Worm (Caenorhabditis elegans) whole organism, early embryonic: Measurements from ENCODE around the gene nhr-125.
"Not testable (repeated sequence)": the region's sequence is repeated elsewhere in the genome, so short reads cannot be mapped to it uniquely, and the experiment has no call there.

Source experiments
- B0310.2 ChIP-seq: sonication (generic microtip); optimal IDR thresholded peaks from 2 replicates; lab custom pipeline; 2016; ENCODE audit warnings: mild to moderate bottlenecking, missing genetic modification characterization, missing compliant biosample characterization
- F13C5.2 ChIP-seq: sonication (generic microtip); optimal IDR thresholded peaks from 2 replicates; lab custom pipeline; 2017; ENCODE audit warnings: mild to moderate bottlenecking, missing genetic modification characterization, inconsistent platforms, missing compliant biosample characterization
- aly-1 ChIP-seq: sonication (generic microtip); optimal IDR thresholded peaks from 2 replicates; lab custom pipeline; 2016; ENCODE audit warnings: missing genetic modification characterization, missing compliant biosample characterization
- ama-1 ChIP-seq: fragments of 150-350 bp; optimal IDR thresholded peaks from 2 replicates; lab custom pipeline; 2014
- ceh-13 ChIP-seq: fragments of 200-800 bp; sonication (Bioruptor generic); optimal IDR thresholded peaks from 2 replicates; lab custom pipeline; 2018; ENCODE audit warnings: mild to moderate bottlenecking, missing genetic modification characterization, missing compliant biosample characterization
- ceh-36 ChIP-seq: sonication (generic microtip); optimal IDR thresholded peaks from 2 replicates; lab custom pipeline; 2016; ENCODE audit warnings: missing genetic modification characterization, inconsistent platforms, missing compliant biosample characterization
- ets-7 ChIP-seq: sonication (generic microtip); optimal IDR thresholded peaks from 2 replicates; lab custom pipeline; 2016; ENCODE audit warnings: missing genotype, missing genetic modification characterization, missing compliant biosample characterization
- flt-1 ChIP-seq: fragments of 200-800 bp; sonication (Bioruptor generic); IDR thresholded peaks from 2 replicates; pipeline ENCODE4 v1.3.6; 2022; ENCODE audit warnings: missing genetic modification characterization, missing compliant biosample characterization
- hmbx-1 ChIP-seq: sonication (generic microtip); optimal IDR thresholded peaks from 2 replicates; lab custom pipeline; 2016; ENCODE audit warnings: mild to moderate bottlenecking, missing genetic modification characterization, missing compliant biosample characterization
- hmg-4 ChIP-seq: fragments of 200-800 bp; sonication (Bioruptor generic); optimal IDR thresholded peaks from 2 replicates; lab custom pipeline; 2018; ENCODE audit warnings: mild to moderate bottlenecking, missing genetic modification characterization, missing compliant biosample characterization
- hnd-1 ChIP-seq: sonication (generic microtip); optimal IDR thresholded peaks from 2 replicates; lab custom pipeline; 2016; ENCODE audit warnings: missing genetic modification characterization, missing compliant biosample characterization
- pes-1 ChIP-seq: fragments of 200-800 bp; sonication (Bioruptor generic); IDR thresholded peaks from 2 replicates; pipeline ENCODE4 v1.3.6; 2022; ENCODE audit warnings: missing genetic modification reagents, missing genetic modification characterization, missing compliant biosample characterization
- scrt-1 ChIP-seq: fragments of 200-800 bp; sonication (Bioruptor generic); IDR thresholded peaks from 2 replicates; pipeline ENCODE4 v1.3.6; 2022; ENCODE audit warnings: missing genetic modification characterization, missing compliant biosample characterization
- sea-1 ChIP-seq: fragments of 200-800 bp; sonication (Bioruptor generic); conservative IDR thresholded peaks from 2 replicates; pipeline ENCODE4 v1.3.6; 2022; ENCODE audit warnings: missing genetic modification characterization, missing compliant biosample characterization
- tbx-11 ChIP-seq: fragments of 200-800 bp; sonication (Bioruptor generic); IDR thresholded peaks from 2 replicates; pipeline ENCODE4 v1.3.6; 2022; ENCODE audit warnings: missing genetic modification characterization, missing compliant biosample characterization
- tbx-37 ChIP-seq: fragments of 200-800 bp; sonication (Bioruptor generic); conservative IDR thresholded peaks from 2 replicates; pipeline ENCODE4 v1.3.6; 2022; ENCODE audit warnings: missing genetic modification reagents, missing genetic modification characterization, missing compliant biosample characterization
- tra-4 ChIP-seq: sonication (generic microtip); optimal IDR thresholded peaks from 2 replicates; lab custom pipeline; 2017; ENCODE audit warnings: missing genetic modification characterization, missing compliant biosample characterization

nhr-125 gene

ce11 chrV:4302842-4303241 lies 22.5 kb downstream of the nhr-125 start:
- TF ChIP-seq ama-1 (no peak), tra-4 (no peak), ceh-36 (no peak), ets-7 (tag; lab: Kevin White, UChicago) (no peak), hmbx-1 (tag; lab: Kevin White, UChicago) (no peak), tbx-11 (GFP tag; lab: Robert Waterston, UW) (no peak), B0310.2 (no peak), hmg-4 (GFP tag; lab: Kevin White, UChicago) (no peak), scrt-1 (GFP tag; lab: Robert Waterston, UW) (no peak), aly-1 (tag; lab: Kevin White, UChicago) (no peak), pes-1 (no peak), flt-1 (GFP tag; lab: Robert Waterston, UW) (no peak), F13C5.2 (tag; lab: Kevin White, UChicago) (no peak), tbx-37 (no peak), ceh-13 (GFP tag; lab: Kevin White, UChicago) (no peak), sea-1 (GFP tag; lab: Robert Waterston, UW) (no peak), hnd-1 (tag; lab: Kevin White, UChicago) (no peak)

- TF ChIP-seq sea-1 (GFP tag; lab: Robert Waterston, UW) = no peak
- no peak for TF ChIP-seq B0310.2
- TF ChIP-seq hmg-4 (GFP tag; lab: Kevin White, UChicago) = no peak
- no peak for TF ChIP-seq tra-4
- no peak for TF ChIP-seq pes-1
- no peak for TF ChIP-seq ets-7 (tag; lab: Kevin White, UChicago)
- no peak for TF ChIP-seq tbx-37
- no peak for TF ChIP-seq ceh-36
- no peak for TF ChIP-seq tbx-11 (GFP tag; lab: Robert Waterston, UW)
These were observed 25.6 kb downstream of the nhr-125 start, which contains the start of gene ZC132.3 for ce11 chrV:4299741-4300140. ZC132.3 (minus strand) TSS chrV:4299841.

ce11 chrV:4298579-4298978 lies 26.7 kb downstream of the nhr-125 start, which contains the start of gene ZC132.11:
ZC132.11 (minus strand) TSS chrV:4298679.
- TF ChIP-seq B0310.2 = no peak
- TF ChIP-seq scrt-1 (GFP tag; lab: Robert Waterston, UW) = no peak
- no peak for TF ChIP-seq F13C5.2 (tag; lab: Kevin White, UChicago)
- TF ChIP-seq tbx-37 = no peak
- no peak for TF ChIP-seq tra-4
- TF ChIP-seq ets-7 (tag; lab: Kevin White, UChicago) = no peak
- no peak for TF ChIP-seq pes-1
- TF ChIP-seq flt-1 (GFP tag; lab: Robert Waterston, UW) = no peak
- TF ChIP-seq ama-1 = no peak
- TF ChIP-seq aly-1 (tag; lab: Kevin White, UChicago) = no peak

- TF ChIP-seq ceh-36 = no peak
These were observed 29.4 kb downstream of the nhr-125 start, which contains the start of gene F47D2.11 for ce11 chrV:4295920-4296319. F47D2.11 (minus strand) TSS chrV:4296020.

ce11 chrV:4293425-4293824 lies 31.9 kb downstream of the nhr-125 start, which contains the start of gene srh-194:
srh-194 (minus strand) TSS chrV:4293525.
- not testable (repeated sequence) for TF ChIP-seq ets-7 (tag; lab: Kevin White, UChicago); hmbx-1 (tag; lab: Kevin White, UChicago); sea-1 (GFP tag; lab: Robert Waterston, UW)

- TF ChIP-seq hmbx-1 (tag; lab: Kevin White, UChicago); aly-1 (tag; lab: Kevin White, UChicago); flt-1 (GFP tag; lab: Robert Waterston, UW): not testable (repeated sequence)
These were observed 35.2 kb downstream of the nhr-125 start, which contains the start of gene srh-193 for ce11 chrV:4290093-4290492. srh-193 (minus strand) TSS chrV:4290193.

ce11 chrV:4284737-4285136 lies 40.6 kb downstream of the nhr-125 start, which contains the start of gene srt-19:
srt-19 (plus strand) TSS chrV:4285037.
- not testable (repeated sequence) for TF ChIP-seq aly-1 (tag; lab: Kevin White, UChicago); ceh-13 (GFP tag; lab: Kevin White, UChicago); tbx-37

- TF ChIP-seq tbx-11 (GFP tag; lab: Robert Waterston, UW); tbx-37; ama-1: not testable (repeated sequence)
These were observed 43.6 kb downstream of the nhr-125 start, which contains the start of gene srt-37 for ce11 chrV:4281699-4282098. srt-37 (minus strand) TSS chrV:4281799.

ce11 chrV:4278735-4279134 lies 46.6 kb downstream of the nhr-125 start, which contains the start of gene srt-20:
srt-20 (minus strand) TSS chrV:4278835.
- not testable (repeated sequence) for TF ChIP-seq ceh-13 (GFP tag; lab: Kevin White, UChicago); tbx-37; ceh-36

- TF ChIP-seq F13C5.2 (tag; lab: Kevin White, UChicago) (no peak), scrt-1 (GFP tag; lab: Robert Waterston, UW) (no peak), tbx-37 (no peak), aly-1 (tag; lab: Kevin White, UChicago) (no peak), sea-1 (GFP tag; lab: Robert Waterston, UW) (no peak), pes-1 (no peak), tra-4 (no peak), hmbx-1 (tag; lab: Kevin White, UChicago) (no peak), ceh-13 (GFP tag; lab: Kevin White, UChicago) (no peak), ceh-36 (no peak)
These were observed 51.9 kb downstream of the nhr-125 start for ce11 chrV:4273372-4273771.
